Worm (Caenorhabditis elegans): ENCODE measurements around the gene fis-1.

fis-1 gene

DNA sequence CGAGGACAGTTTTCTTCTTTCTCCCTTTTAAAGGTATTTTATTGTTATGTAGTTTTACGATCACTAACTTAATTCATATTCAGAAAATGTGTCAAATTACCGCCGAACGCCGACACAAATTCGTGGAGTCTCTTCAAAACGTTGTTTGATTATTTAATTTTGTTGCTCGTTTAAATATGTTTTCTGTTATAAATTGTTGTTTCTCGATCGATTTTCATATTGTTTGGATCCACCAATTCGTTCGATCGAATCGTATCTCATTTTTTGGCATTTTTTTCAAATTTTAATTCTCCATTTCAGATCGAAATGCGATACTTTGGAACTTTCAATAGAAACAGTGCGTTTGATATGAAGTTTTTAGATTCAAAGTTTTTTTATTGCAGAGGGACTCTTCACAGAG is 12.4 kb upstream of the fis-1 start, which contains the start of gene F41G3.6:
F41G3.6 (plus strand) TSS at position 301 of the 400 bp plus-strand sequence.
- TF ChIP-seq nhr-129 (tag; optimal IDR thresholded peaks at IDR 0.05) (no peak), aly-2 (tag; optimal IDR thresholded peaks at IDR 0.05) (no peak), elt-3 (tag; optimal IDR thresholded peaks at IDR 0.05) (no peak), ceh-82 (tag; optimal IDR thresholded peaks at IDR 0.05) (no peak), unc-55 (GFP tag; optimal IDR thresholded peaks at IDR 0.05) (no peak), ztf-1 (GFP tag; conservative IDR thresholded peaks at IDR 0.05) (no peak), ztf-4 (tag; optimal IDR thresholded peaks at IDR 0.05) (no peak), lsy-2 (tag; optimal IDR thresholded peaks at IDR 0.05) (no peak), sma-9 (GFP tag; optimal IDR thresholded peaks at IDR 0.05) (no peak), sma-9 (tag; optimal IDR thresholded peaks at IDR 0.05) (no peak), unc-62 (GFP tag; optimal IDR thresholded peaks at IDR 0.05) (no peak), snpc-4 (tag; optimal IDR thresholded peaks at IDR 0.05) (no peak), skn-1 (tag; optimal IDR thresholded peaks at IDR 0.05) (no peak), peb-1 (tag; optimal IDR thresholded peaks at IDR 0.05) (no peak), ZK546.5 (tag; optimal IDR thresholded peaks at IDR 0.05) (no peak)

DNA sequence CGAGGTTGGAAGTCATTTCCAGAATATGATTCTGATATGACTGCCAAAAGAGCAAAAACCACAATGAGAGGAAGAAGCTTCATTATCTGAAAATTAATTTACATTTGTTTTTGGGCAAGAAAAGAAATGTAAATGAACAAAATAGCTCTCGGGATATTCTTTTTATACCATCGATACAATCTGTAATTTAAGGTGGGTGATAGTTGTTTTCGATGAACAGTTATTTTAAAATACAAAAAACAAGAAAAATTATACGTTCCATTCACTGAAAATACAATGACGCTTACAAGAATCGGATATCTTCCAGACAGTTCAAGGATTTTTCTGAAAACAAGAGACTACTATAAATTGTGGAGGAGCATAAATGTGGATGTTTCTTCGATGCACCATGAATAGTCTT is 10.3 kb upstream of the fis-1 start, which contains the start of gene ins-15:
ins-15 (minus strand) TSS at position 101 of the 400 bp plus-strand sequence.
- TF ChIP-seq unc-39 (tag; optimal IDR thresholded peaks at IDR 0.05): no peak

DNA sequence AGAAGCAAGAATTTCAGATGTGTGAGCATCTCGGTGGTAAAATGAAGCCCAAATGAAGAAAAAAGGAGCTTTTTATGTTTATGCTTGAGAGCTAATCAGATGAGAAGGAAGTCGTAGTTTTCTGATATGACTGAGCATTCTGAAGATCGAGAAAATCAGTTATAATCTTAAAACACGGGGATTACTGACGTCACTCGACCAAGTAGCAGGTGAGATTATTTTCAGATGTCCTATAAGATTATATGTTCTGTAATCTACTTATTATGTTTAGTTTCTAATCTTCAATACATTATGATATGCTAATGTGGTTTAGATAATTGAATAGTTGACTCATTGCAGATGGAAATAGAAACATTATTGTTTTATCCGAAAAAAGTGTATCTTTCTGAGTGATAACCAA is 9.2 kb upstream of the fis-1 start, which contains the start of gene ins-14:
ins-14 (minus strand) TSS at position 32 of the 400 bp plus-strand sequence.
- TF ChIP-seq dmd-4 (tag; optimal IDR thresholded peaks at IDR 0.05) (no peak), sma-9 (GFP tag; optimal IDR thresholded peaks at IDR 0.05) (peak; percentile 33), sma-9 (tag; optimal IDR thresholded peaks at IDR 0.05) (no peak)

DNA sequence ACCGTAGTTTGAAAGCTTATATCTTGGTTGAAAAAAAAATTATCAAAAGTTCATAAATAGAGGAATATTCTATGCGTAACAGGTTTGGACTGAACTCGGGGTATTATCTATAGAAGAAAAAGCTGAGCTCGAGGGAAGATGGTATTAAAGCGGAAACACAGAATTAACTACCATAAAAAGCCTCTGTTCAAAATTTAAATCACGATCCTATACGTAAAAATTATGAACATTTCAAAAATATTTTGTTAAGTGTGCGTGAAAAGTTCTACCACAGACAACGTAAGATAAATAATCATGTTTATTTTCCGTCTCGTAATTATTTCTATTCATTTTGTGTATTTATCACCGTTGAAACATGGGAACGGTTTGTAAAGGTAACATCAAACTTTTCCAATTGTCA is 8.6 kb upstream of the fis-1 start, which contains the start of gene F41G3.5:
F41G3.5 (plus strand) TSS at position 301 of the 400 bp plus-strand sequence.
- TF ChIP-seq dmd-4 (tag; optimal IDR thresholded peaks at IDR 0.05): no peak
- no peak for TF ChIP-seq elt-1 (tag; optimal IDR thresholded peaks at IDR 0.05)
- TF ChIP-seq lin-13 (GFP tag; optimal IDR thresholded peaks at IDR 0.05): no peak
- no peak for TF ChIP-seq nhr-6 (tag; optimal IDR thresholded peaks at IDR 0.05)
- no peak for TF ChIP-seq C34F6.9 (tag; optimal IDR thresholded peaks at IDR 0.05)
- TF ChIP-seq sem-4 (tag; optimal IDR thresholded peaks at IDR 0.05): no peak
- TF ChIP-seq nhr-25 (tag; optimal IDR thresholded peaks at IDR 0.05): no peak
- no peak for TF ChIP-seq nhr-10 (tag; optimal IDR thresholded peaks at IDR 0.05)
- no peak for TF ChIP-seq sma-9 (GFP tag; optimal IDR thresholded peaks at IDR 0.05)
- TF ChIP-seq sma-9 (tag; optimal IDR thresholded peaks at IDR 0.05): no peak
- no peak for TF ChIP-seq aly-2 (tag; optimal IDR thresholded peaks at IDR 0.05)
- no peak for TF ChIP-seq ZK546.5 (tag; optimal IDR thresholded peaks at IDR 0.05)
- TF ChIP-seq mab-5 (tag; optimal IDR thresholded peaks at IDR 0.05): no peak
- no peak for TF ChIP-seq unc-39 (tag; optimal IDR thresholded peaks at IDR 0.05)
- no peak for TF ChIP-seq nhr-237 (tag; optimal IDR thresholded peaks at IDR 0.05)

DNA sequence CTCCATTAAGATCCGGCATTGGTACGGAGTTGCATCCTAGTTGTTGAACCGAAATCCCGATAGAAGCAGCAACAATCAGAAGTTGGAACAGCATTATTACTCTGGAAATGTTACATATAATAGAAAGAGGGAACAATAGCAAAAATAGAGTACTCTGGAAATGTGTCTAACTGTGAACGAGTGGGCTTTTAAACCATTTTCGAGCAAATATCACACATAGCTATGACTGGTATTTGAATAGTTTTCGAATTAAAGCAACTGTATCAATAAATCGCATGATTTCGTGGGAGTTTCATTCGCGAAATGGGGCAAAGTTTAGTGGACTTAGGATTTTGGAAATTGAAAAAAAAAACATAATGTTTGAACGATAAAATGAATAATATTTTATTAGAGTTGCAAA is 5.6 kb upstream of the fis-1 start, which contains the start of gene F41G3.10:
F41G3.10 (minus strand) TSS at position 101 of the 400 bp plus-strand sequence.
- TF ChIP-seq snpc-4 (tag; optimal IDR thresholded peaks at IDR 0.05): no peak
- TF ChIP-seq dmd-4 (tag; optimal IDR thresholded peaks at IDR 0.05): no peak
- no peak for TF ChIP-seq ztf-4 (tag; optimal IDR thresholded peaks at IDR 0.05)

DNA sequence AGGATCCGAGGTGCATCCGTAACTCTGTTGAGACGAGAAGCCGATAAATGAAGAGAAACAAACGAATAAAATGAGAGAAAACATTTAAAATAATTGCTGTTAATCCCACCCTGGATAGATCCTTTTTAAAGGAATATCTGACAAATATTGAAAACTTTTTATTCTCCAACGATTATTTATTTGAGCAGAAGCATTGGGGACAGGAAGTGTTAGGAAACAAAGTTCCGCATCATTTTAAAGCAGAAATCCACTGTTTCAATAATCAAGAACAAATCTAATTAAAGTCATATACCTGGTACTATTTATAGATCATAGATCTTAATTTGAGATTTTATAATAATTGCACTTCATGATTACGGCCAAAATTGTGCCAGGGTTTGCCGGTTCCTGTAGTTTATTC is 4.0 kb upstream of the fis-1 start, which contains the start of gene F41G3.20:
F41G3.20 (minus strand) TSS at position 101 of the 400 bp plus-strand sequence.
- TF ChIP-seq lin-39 (tag; optimal IDR thresholded peaks at IDR 0.05) (no peak), nhr-129 (tag; optimal IDR thresholded peaks at IDR 0.05) (no peak), ztf-4 (tag; optimal IDR thresholded peaks at IDR 0.05) (no peak), lin-11 (tag; optimal IDR thresholded peaks at IDR 0.05) (no peak), unc-55 (GFP tag; optimal IDR thresholded peaks at IDR 0.05) (no peak), ztf-1 (GFP tag; conservative IDR thresholded peaks at IDR 0.05) (no peak), F13H6.1 (tag; optimal IDR thresholded peaks at IDR 0.05) (no peak), alr-1 (tag; optimal IDR thresholded peaks at IDR 0.05) (no peak), nhr-12 (tag; optimal IDR thresholded peaks at IDR 0.05) (no peak), skn-1 (tag; optimal IDR thresholded peaks at IDR 0.05) (no peak), nhr-11 (tag; optimal IDR thresholded peaks at IDR 0.05) (no peak), sem-4 (tag; optimal IDR thresholded peaks at IDR 0.05) (no peak), elt-1 (tag; optimal IDR thresholded peaks at IDR 0.05) (no peak), ceh-82 (tag; optimal IDR thresholded peaks at IDR 0.05) (no peak), C34F6.9 (tag; optimal IDR thresholded peaks at IDR 0.05) (no peak), ceh-16 (tag; optimal IDR thresholded peaks at IDR 0.05) (no peak), ZK546.5 (tag; optimal IDR thresholded peaks at IDR 0.05) (no peak), lin-13 (GFP tag; optimal IDR thresholded peaks at IDR 0.05) (no peak), nhr-237 (tag; optimal IDR thresholded peaks at IDR 0.05) (no peak)
